Worm (Caenorhabditis elegans) whole organism, L4 larva: ENCODE results near the gene C50E10.2.

Experiments
- F26F4.8 ChIP-seq: fragments of 200-800 bp; sonication (Bioruptor generic); conservative IDR thresholded peaks from 2 replicates; pipeline ENCODE4 v1.3.6; 2022; ENCODE audit warnings: missing genetic modification characterization, missing compliant biosample characterization
- ama-1 ChIP-seq: fragments of 150-350 bp; optimal IDR thresholded peaks from 2 replicates; lab custom pipeline; 2014; ENCODE audit warnings: inconsistent platforms, mixed read lengths
- ceh-32 ChIP-seq: sonication (generic microtip); optimal IDR thresholded peaks from 2 replicates; lab custom pipeline; 2016; ENCODE audit warnings: mild to moderate bottlenecking, missing genetic modification characterization, missing compliant biosample characterization; ENCODE audit not compliant: poor library complexity
- daf-12 ChIP-seq: fragments of 150-350 bp; optimal IDR thresholded peaks from 2 replicates; lab custom pipeline; 2014; ENCODE audit warnings: missing biosample characterization, missing genetic modification reagents, missing genetic modification characterization
- dve-1 ChIP-seq: sonication (generic microtip); optimal IDR thresholded peaks from 2 replicates; lab custom pipeline; 2017; ENCODE audit warnings: antibody characterized with exemption, mild to moderate bottlenecking, missing genetic modification characterization, missing compliant biosample characterization; ENCODE audit not compliant: insufficient read depth
- fkh-10 ChIP-seq: fragments of 150-350 bp; optimal IDR thresholded peaks from 2 replicates; lab custom pipeline; 2014; ENCODE audit warnings: missing biosample characterization, missing genetic modification reagents, missing genetic modification characterization
- hlh-30 ChIP-seq: sonication (generic microtip); optimal IDR thresholded peaks from 2 replicates; lab custom pipeline; 2017; ENCODE audit warnings: antibody characterized with exemption, mild to moderate bottlenecking, missing genetic modification characterization, missing compliant biosample characterization; ENCODE audit not compliant: insufficient read depth
- lin-13 ChIP-seq: fragments of 150-350 bp; optimal IDR thresholded peaks from 2 replicates; lab custom pipeline; 2014; ENCODE audit warnings: missing biosample characterization, missing genetic modification reagents, missing genetic modification characterization
- nhr-11 ChIP-seq: fragments of 150-350 bp; optimal IDR thresholded peaks from 2 replicates; lab custom pipeline; 2014; ENCODE audit warnings: missing biosample characterization, missing genetic modification characterization
- unc-62 ChIP-seq, 3 experiments: fragments of 150-350 bp in 1 of 3; sonication (generic microtip); optimal IDR thresholded peaks in 2 of 3; peaks in 1 of 3; 1 replicate in 1 of 3; 2 replicates in 2 of 3; lab custom pipeline; 2014 to 2017; ENCODE audit warnings: missing biosample characterization in 3 of 3, missing genetic modification characterization in 3 of 3, missing genetic modification reagents in 3 of 3, missing genotype in 1 of 3
- ztf-11 ChIP-seq: fragments of 150-350 bp; optimal IDR thresholded peaks from 2 replicates; lab custom pipeline; 2014; ENCODE audit warnings: missing biosample characterization, missing genetic modification characterization
- ztf-7 ChIP-seq: fragments of 150-350 bp; optimal IDR thresholded peaks from 2 replicates; lab custom pipeline; 2014; ENCODE audit warnings: missing biosample characterization, missing genetic modification characterization

DNA sequence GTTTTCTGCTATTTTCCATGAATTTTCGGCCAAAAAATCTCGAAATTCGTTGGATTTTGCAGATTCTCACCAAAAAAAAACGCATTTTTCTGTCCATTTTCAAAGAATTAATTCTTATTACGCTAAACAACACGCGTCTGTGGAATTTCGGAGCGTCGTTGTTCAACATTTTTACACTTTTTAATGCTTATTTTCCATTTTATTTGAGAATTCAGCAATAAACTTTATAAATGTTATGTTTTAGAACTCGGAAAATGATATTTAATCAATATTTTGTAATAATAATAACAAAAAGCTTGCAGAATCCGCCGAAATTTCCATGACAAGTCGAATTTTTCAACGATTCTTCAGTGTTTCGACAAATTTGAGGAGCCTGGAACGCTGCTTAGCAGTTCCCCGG lies 29.2 kb downstream of the C50E10.2 start, which contains the start of gene ife-5:
- TF ChIP-seq F26F4.8 (GFP tag; lab: Robert Waterston, UW) (no peak), unc-62 (GFP tag; optimal IDR thresholded peaks at IDR 0.05 in 1 of 2; lab: Kevin White, UChicago) (no peak), unc-62 (tag; optimal IDR thresholded peaks at IDR 0.05; lab: Kevin White, UChicago) (no peak), ama-1 (lab: Kevin White, UChicago) (no peak), fkh-10 (GFP tag; lab: Kevin White, UChicago) (no peak), ztf-11 (tag; lab: Kevin White, UChicago) (no peak), dve-1 (tag; lab: Kevin White, UChicago) (no peak), ceh-32 (tag; lab: Kevin White, UChicago) (no peak), hlh-30 (no peak), lin-13 (GFP tag; lab: Kevin White, UChicago) (no peak), ztf-7 (tag; lab: Kevin White, UChicago) (no peak), nhr-11 (no peak), daf-12 (tag; lab: Kevin White, UChicago) (no peak)
